Fruit fly (Drosophila melanogaster): ENCODE results near the gene mtd.
A peak's percentile ranks its signal among the peaks of the same experiment; 100 is the strongest.

The mtd gene

dm6 chr3R:5367512-5368169 is 17.4 kb upstream of the mtd start (continued):
- TF ChIP-seq Fer1 (GFP tag; optimal IDR thresholded peaks at IDR 0.05) (peak; percentile 58), bbx (GFP tag; IDR thresholded peaks at IDR 0.05; ENCODE audit: partially characterized antibody) (peak; percentile 44; the same call in 1 of the 2 replicates), CkIIα-i1 (GFP tag; IDR thresholded peaks at IDR 0.05) (no peak), Bdp1 (GFP tag; optimal IDR thresholded peaks at IDR 0.05) (no peak), CG17328 (GFP tag; IDR thresholded peaks at IDR 0.05) (0 out of 2 replicates have a peak, but pooled peaks have one; percentile 27), mirr (GFP tag; optimal IDR thresholded peaks at IDR 0.05) (peak; percentile 87), unc-4 (GFP tag; IDR thresholded peaks at IDR 0.05; ENCODE audit: partially characterized antibody) (0 out of 2 replicates have a peak, but pooled peaks have one; percentile 13), kay (GFP tag; optimal IDR thresholded peaks at IDR 0.05) (no peak), CG18599 (GFP tag; optimal IDR thresholded peaks at IDR 0.05) (peak; percentile 37), CG4328 (GFP tag; optimal IDR thresholded peaks at IDR 0.05) (peak; percentile 53), zfh1 (GFP tag; IDR thresholded peaks at IDR 0.05) (no peak), az2 (GFP tag; optimal IDR thresholded peaks at IDR 0.05) (no peak), Trl (optimal IDR thresholded peaks at IDR 0.05) (no peak), Trl (GFP tag; optimal IDR thresholded peaks at IDR 0.05) (no peak), peb (GFP tag; IDR thresholded peaks at IDR 0.05) (no peak), sim (GFP tag; IDR thresholded peaks at IDR 0.05) (no peak), Sin3A (optimal IDR thresholded peaks at IDR 0.05) (no peak), NFAT (GFP tag; IDR thresholded peaks at IDR 0.05) (peak; percentile 44; the same call in 1 of the 2 replicates), Atf6 (GFP tag; IDR thresholded peaks at IDR 0.05) (0 out of 2 replicates have a peak, but pooled peaks have one; percentile 27), CG4282 (GFP tag; optimal IDR thresholded peaks at IDR 0.05) (no peak), ERR (GFP tag; optimal IDR thresholded peaks at IDR 0.05) (no peak), E2f2 (GFP tag; IDR thresholded peaks at IDR 0.05) (no peak), Hr3 (GFP tag; optimal IDR thresholded peaks at IDR 0.05) (no peak), odd (GFP tag; optimal IDR thresholded peaks at IDR 0.05) (no peak), CG17802 (tag; optimal IDR thresholded peaks at IDR 0.05) (no peak), tap (tag; optimal IDR thresholded peaks at IDR 0.05) (peak; percentile 31), CG1792 (GFP tag; optimal IDR thresholded peaks at IDR 0.05) (no peak), amos (GFP tag; IDR thresholded peaks at IDR 0.05; ENCODE audit: partially characterized antibody) (peak; percentile 24; the same call in 1 of the 2 replicates), CG9932 (GFP tag; IDR thresholded peaks at IDR 0.05) (0 out of 2 replicates have a peak, but pooled peaks have one; percentile 7), Kr (GFP tag; optimal IDR thresholded peaks at IDR 0.05) (no peak), CG6683 (GFP tag; optimal IDR thresholded peaks at IDR 0.05) (no peak), CG13287 (GFP tag; IDR thresholded peaks at IDR 0.05; ENCODE audit: partially characterized antibody) (peak; percentile 28; the same call in 1 of the 2 replicates), otp (GFP tag; IDR thresholded peaks at IDR 0.05) (no peak), CG17612 (GFP tag; IDR thresholded peaks at IDR 0.05) (no peak), CG30403 (GFP tag; optimal IDR thresholded peaks at IDR 0.05) (no peak), eve (GFP tag; optimal IDR thresholded peaks at IDR 0.05) (no peak), CG15479 (GFP tag; optimal IDR thresholded peaks at IDR 0.05) (peak; percentile 60), ttk (GFP tag; IDR thresholded peaks at IDR 0.05) (no peak), Asciz (GFP tag; optimal IDR thresholded peaks at IDR 0.05) (no peak), vvl (GFP tag; IDR thresholded peaks at IDR 0.05) (peak; percentile 12; the same call in 1 of the 2 replicates), tgo (GFP tag; IDR thresholded peaks at IDR 0.05) (no peak), Dp (GFP tag; optimal IDR thresholded peaks at IDR 0.05) (no peak), Antp (GFP tag; optimal IDR thresholded peaks at IDR 0.05) (no peak), MESR4 (GFP tag; optimal IDR thresholded peaks at IDR 0.05) (no peak), phol (tag; optimal IDR thresholded peaks at IDR 0.05) (no peak), CG8924 (tag; optimal IDR thresholded peaks at IDR 0.05) (no peak), CG9797 (GFP tag; optimal IDR thresholded peaks at IDR 0.05) (no peak), CG2199 (GFP tag; IDR thresholded peaks at IDR 0.05) (peak; percentile 29; the same call in 1 of the 3 replicates), CG1603 (tag; optimal IDR thresholded peaks at IDR 0.05) (peak; percentile 4), emc (GFP tag; optimal IDR thresholded peaks at IDR 0.05) (no peak), vfl (GFP tag; optimal IDR thresholded peaks at IDR 0.05) (no peak)

Measured in whole organism, embryonic.